Worm (Caenorhabditis elegans) whole organism, L2 larva: ENCODE measurements around the gene srxa-7.

Experiments used
- C34F6.9 ChIP-seq: fragments of 150-350 bp; optimal IDR thresholded peaks from 2 replicates; lab custom pipeline; 2014; ENCODE audit warnings: missing biosample characterization, missing genetic modification characterization
- F13H6.1 ChIP-seq: sonication (generic microtip); optimal IDR thresholded peaks from 2 replicates; lab custom pipeline; 2016; ENCODE audit warnings: missing genetic modification characterization, missing compliant biosample characterization
- R02D3.7 ChIP-seq: fragments of 150-350 bp; optimal IDR thresholded peaks from 2 replicates; lab custom pipeline; 2014; ENCODE audit warnings: missing biosample characterization, missing genetic modification characterization
- Y55F3AM.14 ChIP-seq: fragments of 200-800 bp; sonication (Bioruptor generic); optimal IDR thresholded peaks from 2 replicates; lab custom pipeline; 2018; ENCODE audit warnings: mild to moderate bottlenecking, missing genetic modification characterization, missing compliant biosample characterization
- ZK546.5 ChIP-seq: sonication (generic microtip); optimal IDR thresholded peaks from 2 replicates; lab custom pipeline; 2017; ENCODE audit warnings: missing biosample characterization, missing genetic modification characterization
- alr-1 ChIP-seq: fragments of 150-350 bp; optimal IDR thresholded peaks from 2 replicates; lab custom pipeline; 2014; ENCODE audit warnings: missing biosample characterization, missing genetic modification characterization
- aly-2 ChIP-seq: fragments of 150-350 bp; optimal IDR thresholded peaks from 2 replicates; lab custom pipeline; 2014; ENCODE audit warnings: missing biosample characterization, missing genetic modification characterization
- ama-1 ChIP-seq: fragments of 150-350 bp; optimal IDR thresholded peaks from 2 replicates; lab custom pipeline; 2018; ENCODE audit warnings: inconsistent platforms
- blmp-1 ChIP-seq: sonication (generic microtip); optimal IDR thresholded peaks from 2 replicates; lab custom pipeline; 2017; ENCODE audit warnings: missing genetic modification characterization, mild to moderate bottlenecking, missing compliant biosample characterization, antibody characterized with exemption, moderate library complexity; ENCODE audit not compliant: insufficient read depth
- ceh-16 ChIP-seq: fragments of 150-350 bp; optimal IDR thresholded peaks from 2 replicates; lab custom pipeline; 2014; ENCODE audit warnings: missing biosample characterization, missing genetic modification characterization
- ceh-82 ChIP-seq: fragments of 150-350 bp; optimal IDR thresholded peaks from 2 replicates; lab custom pipeline; 2014; ENCODE audit warnings: missing biosample characterization, missing genetic modification characterization
- crh-2 ChIP-seq: sonication (generic microtip); optimal IDR thresholded peaks from 2 replicates; lab custom pipeline; 2017; ENCODE audit warnings: missing biosample characterization, missing genetic modification characterization
- dmd-4 ChIP-seq: sonication (generic microtip); optimal IDR thresholded peaks from 2 replicates; lab custom pipeline; 2017; ENCODE audit warnings: missing biosample characterization, missing genetic modification characterization
- egl-27 ChIP-seq: sonication (generic microtip); optimal IDR thresholded peaks from 3 replicates; lab custom pipeline; 2017; ENCODE audit warnings: missing biosample characterization, missing genetic modification reagents, missing genetic modification characterization
- elt-1 ChIP-seq: fragments of 150-350 bp; optimal IDR thresholded peaks from 2 replicates; lab custom pipeline; 2014; ENCODE audit warnings: missing biosample characterization, missing genetic modification characterization
- elt-3 ChIP-seq: sonication (generic microtip); optimal IDR thresholded peaks from 2 replicates; lab custom pipeline; 2017; ENCODE audit warnings: missing biosample characterization, missing genetic modification characterization
- fos-1 ChIP-seq: fragments of 150-350 bp; optimal IDR thresholded peaks from 2 replicates; lab custom pipeline; 2014; ENCODE audit warnings: missing biosample characterization, missing genetic modification characterization
- gmeb-1 ChIP-seq: fragments of 150-350 bp; optimal IDR thresholded peaks from 2 replicates; lab custom pipeline; 2014; ENCODE audit warnings: missing biosample characterization, missing genetic modification characterization
- lin-11 ChIP-seq: fragments of 150-350 bp; sonication (generic microtip); optimal IDR thresholded peaks from 2 replicates; lab custom pipeline; 2014; ENCODE audit warnings: missing biosample characterization, missing genetic modification characterization, inconsistent platforms, mixed read lengths
- lin-13 ChIP-seq: fragments of 150-350 bp; optimal IDR thresholded peaks from 2 replicates; lab custom pipeline; 2014; ENCODE audit warnings: missing biosample characterization, missing genetic modification reagents, missing genetic modification characterization
- lin-39 ChIP-seq: fragments of 150-350 bp; optimal IDR thresholded peaks from 2 replicates; lab custom pipeline; 2014; ENCODE audit warnings: missing biosample characterization, missing genetic modification reagents, missing genetic modification characterization
- lsy-2 ChIP-seq, 2 experiments: fragments of 150-350 bp in 1 of 2; sonication (generic microtip) in 1 of 2; optimal IDR thresholded peaks; 2 replicates each; lab custom pipeline; 2014 to 2017; ENCODE audit warnings: missing biosample characterization in 2 of 2, missing genetic modification characterization in 2 of 2
- mab-5 ChIP-seq: fragments of 150-350 bp; optimal IDR thresholded peaks from 2 replicates; lab custom pipeline; 2014; ENCODE audit warnings: missing biosample characterization, missing genetic modification characterization
- mbf-1 ChIP-seq: sonication (generic microtip); optimal IDR thresholded peaks from 2 replicates; lab custom pipeline; 2017; ENCODE audit warnings: missing biosample characterization, missing genetic modification characterization
- mdl-1 ChIP-seq, 2 experiments: fragments of 150-350 bp in 1 of 2; sonication (generic microtip) in 1 of 2; optimal IDR thresholded peaks; 2 replicates each; lab custom pipeline; 2017; ENCODE audit warnings: missing biosample characterization in 2 of 2, missing genetic modification characterization in 2 of 2
- nhr-10 ChIP-seq: sonication (generic microtip); optimal IDR thresholded peaks from 2 replicates; lab custom pipeline; 2017; ENCODE audit warnings: missing biosample characterization, missing genetic modification characterization
- nhr-11 ChIP-seq: fragments of 150-350 bp; optimal IDR thresholded peaks from 2 replicates; lab custom pipeline; 2014; ENCODE audit warnings: missing biosample characterization, missing genetic modification characterization
- nhr-12 ChIP-seq: fragments of 150-350 bp; optimal IDR thresholded peaks from 2 replicates; lab custom pipeline; 2014; ENCODE audit warnings: missing biosample characterization, missing genetic modification characterization
- nhr-129 ChIP-seq: fragments of 150-350 bp; optimal IDR thresholded peaks from 2 replicates; lab custom pipeline; 2014; ENCODE audit warnings: missing biosample characterization, missing genetic modification characterization
- nhr-21 ChIP-seq: fragments of 150-350 bp; optimal IDR thresholded peaks from 2 replicates; lab custom pipeline; 2014; ENCODE audit warnings: missing biosample characterization, missing genetic modification characterization
- nhr-23 ChIP-seq: fragments of 150-350 bp; optimal IDR thresholded peaks from 2 replicates; lab custom pipeline; 2014; ENCODE audit warnings: missing biosample characterization, missing genetic modification reagents, missing genetic modification characterization
- nhr-237 ChIP-seq: fragments of 150-350 bp; optimal IDR thresholded peaks from 2 replicates; lab custom pipeline; 2014; ENCODE audit warnings: missing biosample characterization, missing genetic modification characterization
- nhr-25 ChIP-seq: fragments of 150-350 bp; sonication (generic microtip); optimal IDR thresholded peaks from 3 replicates; lab custom pipeline; 2014; ENCODE audit warnings: missing biosample characterization, missing genetic modification characterization
- nhr-6 ChIP-seq: fragments of 150-350 bp; optimal IDR thresholded peaks from 2 replicates; lab custom pipeline; 2014; ENCODE audit warnings: missing biosample characterization, missing genetic modification characterization
- nhr-77 ChIP-seq: fragments of 150-350 bp; optimal IDR thresholded peaks from 2 replicates; lab custom pipeline; 2014; ENCODE audit warnings: missing biosample characterization, missing genetic modification characterization
- peb-1 ChIP-seq: fragments of 150-350 bp; optimal IDR thresholded peaks from 2 replicates; lab custom pipeline; 2014; ENCODE audit warnings: missing biosample characterization, missing genetic modification characterization
- sem-4 ChIP-seq: fragments of 150-350 bp; optimal IDR thresholded peaks from 2 replicates; lab custom pipeline; 2014; ENCODE audit warnings: missing biosample characterization, missing genetic modification reagents, missing genetic modification characterization
- skn-1 ChIP-seq: sonication (generic microtip); optimal IDR thresholded peaks from 2 replicates; lab custom pipeline; 2017; ENCODE audit warnings: missing biosample characterization, missing genetic modification characterization
- sma-3 ChIP-seq: sonication (generic microtip); optimal IDR thresholded peaks from 2 replicates; lab custom pipeline; 2016; ENCODE audit warnings: missing genetic modification reagents, missing genetic modification characterization, missing compliant biosample characterization
- sma-9 ChIP-seq, 2 experiments: fragments of 150-350 bp in 1 of 2; sonication (generic microtip) in 1 of 2; optimal IDR thresholded peaks; 2 replicates each; lab custom pipeline; 2014 to 2016; ENCODE audit warnings: missing genetic modification characterization in 2 of 2, mild to moderate bottlenecking in 1 of 2, missing biosample characterization in 1 of 2, missing compliant biosample characterization in 1 of 2, missing genetic modification reagents in 1 of 2, moderate library complexity in 1 of 2
- snpc-4 ChIP-seq: fragments of 150-350 bp; optimal IDR thresholded peaks from 2 replicates; lab custom pipeline; 2014; ENCODE audit warnings: missing biosample characterization, missing genetic modification characterization
- unc-39 ChIP-seq: fragments of 150-350 bp; optimal IDR thresholded peaks from 2 replicates; lab custom pipeline; 2014; ENCODE audit warnings: missing biosample characterization, missing genetic modification characterization
- unc-55 ChIP-seq: fragments of 150-350 bp; sonication (generic microtip); optimal IDR thresholded peaks from 3 replicates; lab custom pipeline; 2014; ENCODE audit warnings: missing biosample characterization, missing genetic modification reagents, missing genetic modification characterization
- unc-62 ChIP-seq: fragments of 150-350 bp; optimal IDR thresholded peaks from 2 replicates; lab custom pipeline; 2014; ENCODE audit warnings: missing biosample characterization, missing genetic modification reagents, missing genetic modification characterization
- zag-1 ChIP-seq: fragments of 150-350 bp; optimal IDR thresholded peaks from 2 replicates; lab custom pipeline; 2014; ENCODE audit warnings: missing biosample characterization, missing genetic modification characterization
- ztf-1 ChIP-seq: fragments of 200-800 bp; sonication (Bioruptor generic); conservative IDR thresholded peaks from 2 replicates; pipeline ENCODE4 v1.3.6; 2022; ENCODE audit warnings: missing genetic modification characterization, missing compliant biosample characterization
- ztf-11 ChIP-seq: sonication (generic microtip); optimal IDR thresholded peaks from 2 replicates; lab custom pipeline; 2017; ENCODE audit warnings: missing biosample characterization, missing genetic modification characterization
- ztf-4 ChIP-seq: fragments of 150-350 bp; optimal IDR thresholded peaks from 2 replicates; lab custom pipeline; 2014; ENCODE audit warnings: missing biosample characterization, missing genetic modification characterization

The srxa-7 gene

ce11 chrV:16355941-16356340, 48.6 kb downstream of the srxa-7 start:
- TF ChIP-seq nhr-11 (no peak), egl-27 (tag; lab: Kevin White, UChicago) (peak; percentile 80), lin-39 (tag; lab: Kevin White, UChicago) (no peak), aly-2 (tag; lab: Kevin White, UChicago) (no peak), ztf-1 (no peak), ceh-82 (tag; lab: Kevin White, UChicago) (no peak), sma-9 (GFP tag; optimal IDR thresholded peaks at IDR 0.05; lab: Kevin White, UChicago) (peak; percentile 92), sma-9 (tag; optimal IDR thresholded peaks at IDR 0.05; lab: Kevin White, UChicago) (no peak), mdl-1 (tag; optimal IDR thresholded peaks at IDR 0.05; lab: Kevin White, UChicago) (peak; percentile 85 to 87), unc-39 (tag; lab: Kevin White, UChicago) (no peak), unc-55 (peak; percentile 78), mab-5 (tag; lab: Kevin White, UChicago) (peak; percentile 1), lin-13 (GFP tag; lab: Kevin White, UChicago) (peak; percentile 79), nhr-237 (tag; lab: Kevin White, UChicago) (no peak), nhr-6 (tag; lab: Kevin White, UChicago) (peak; percentile 74), blmp-1 (tag; lab: Kevin White, UChicago) (peak; percentile 79), nhr-129 (tag; lab: Kevin White, UChicago) (peak; percentile 94), R02D3.7 (tag; lab: Kevin White, UChicago) (no peak), nhr-23 (tag; lab: Kevin White, UChicago) (no peak), nhr-12 (tag; lab: Kevin White, UChicago) (no peak), zag-1 (tag; lab: Kevin White, UChicago) (peak; percentile 80), elt-1 (no peak), lsy-2 (tag; optimal IDR thresholded peaks at IDR 0.05; lab: Kevin White, UChicago) (peak; percentile 57 to 88), sem-4 (tag; lab: Kevin White, UChicago) (peak; percentile 75), fos-1 (tag; lab: Kevin White, UChicago) (peak; percentile 87), nhr-77 (tag; lab: Kevin White, UChicago) (no peak), ceh-16 (tag; lab: Kevin White, UChicago) (peak; percentile 67), elt-3 (tag; lab: Kevin White, UChicago) (no peak), Y55F3AM.14 (GFP tag; lab: Kevin White, UChicago) (peak; percentile 89), unc-62 (GFP tag; lab: Kevin White, UChicago) (no peak), ZK546.5 (peak; percentile 30), ztf-4 (tag; lab: Kevin White, UChicago) (peak; percentile 57), lin-11 (tag; lab: Kevin White, UChicago) (peak; percentile 92), gmeb-1 (tag; lab: Kevin White, UChicago) (peak; percentile 76), F13H6.1 (tag; lab: Kevin White, UChicago) (peak; percentile 93), dmd-4 (tag; lab: Kevin White, UChicago) (no peak), alr-1 (tag; lab: Kevin White, UChicago) (no peak), nhr-10 (no peak), ztf-11 (no peak), crh-2 (peak; percentile 93), C34F6.9 (peak; percentile 95), peb-1 (tag; lab: Kevin White, UChicago) (no peak), snpc-4 (tag; lab: Kevin White, UChicago) (peak; percentile 80), ama-1 (peak; percentile 54), sma-3 (GFP tag; lab: Kevin White, UChicago) (peak; percentile 87), mbf-1 (tag; lab: Kevin White, UChicago) (no peak), skn-1 (no peak), nhr-21 (tag; lab: Kevin White, UChicago) (peak; percentile 89), nhr-25 (tag; lab: Kevin White, UChicago) (peak; percentile 81)
